Fruit fly (Drosophila melanogaster) whole organism, embryonic: ENCODE measurements around the gene wit.
A peak's percentile ranks its signal among the peaks of the same experiment; 100 is the strongest.

Source experiments
- Abd-B ChIP-seq: fragments of 200-800 bp; sonication (Bioruptor generic); optimal IDR thresholded peaks from 2 replicates; lab custom pipeline; 2018; ENCODE audit warnings: missing biosample characterization, mild to moderate bottlenecking, missing genetic modification characterization, moderate library complexity
- B-H2 ChIP-seq: fragments of 200-800 bp; sonication (Bioruptor generic); optimal IDR thresholded peaks from 2 replicates; lab custom pipeline; 2018; ENCODE audit warnings: missing biosample characterization, mild to moderate bottlenecking, missing genetic modification characterization
- CG10274 ChIP-seq: fragments of 200-800 bp; sonication (Bioruptor generic); optimal IDR thresholded peaks from 3 replicates; lab custom pipeline; 2017; ENCODE audit warnings: missing biosample characterization, mild to moderate bottlenecking, missing genetic modification characterization
- CG10462 ChIP-seq: fragments of 200-800 bp; sonication (Bioruptor generic); optimal IDR thresholded peaks from 2 replicates; lab custom pipeline; 2016; ENCODE audit warnings: missing biosample characterization, missing genetic modification characterization
- CG10543 ChIP-seq: fragments of 200-800 bp; sonication (Bioruptor generic); optimal IDR thresholded peaks from 3 replicates; lab custom pipeline; 2017; ENCODE audit warnings: missing biosample characterization, mild to moderate bottlenecking, missing genetic modification characterization, moderate library complexity
- CG10979 ChIP-seq: fragments of 200-800 bp; sonication (Bioruptor generic); optimal IDR thresholded peaks from 2 replicates; lab custom pipeline; 2018; ENCODE audit warnings: missing biosample characterization, mild to moderate bottlenecking, missing genetic modification characterization, moderate library complexity
- CG11093 ChIP-seq: fragments of 200-800 bp; sonication (Bioruptor generic); IDR thresholded peaks from 3 replicates; pipeline ENCODE4 v1.3.6; 2022; ENCODE audit warnings: missing biosample characterization, missing genetic modification characterization
- CG14014 ChIP-seq: fragments of 200-800 bp; sonication (Bioruptor generic); IDR thresholded peaks from 2 replicates; pipeline ENCODE4 v1.3.6; 2022; ENCODE audit warnings: missing biosample characterization, missing genetic modification characterization
- CG14860 ChIP-seq: fragments of 200-800 bp; sonication (Bioruptor generic); IDR thresholded peaks from 3 replicates; pipeline ENCODE4 v1.3.6; 2022; ENCODE audit warnings: missing biosample characterization, missing genetic modification characterization; ENCODE audit not compliant: partially characterized antibody
- CG2889 ChIP-seq: fragments of 200-800 bp; sonication (Bioruptor generic); IDR thresholded peaks from 3 replicates; pipeline ENCODE4 v1.3.6; 2022; ENCODE audit warnings: missing biosample characterization, missing genetic modification characterization
- CG31441 ChIP-seq: fragments of 200-800 bp; sonication (Bioruptor generic); IDR thresholded peaks from 2 replicates; pipeline ENCODE4 v1.3.6; 2022; ENCODE audit warnings: missing biosample characterization, missing genetic modification characterization
- CG3163 ChIP-seq: fragments of 200-800 bp; sonication (Bioruptor generic); optimal IDR thresholded peaks from 3 replicates; lab custom pipeline; 2016; ENCODE audit warnings: missing biosample characterization, missing genetic modification characterization
- CG5953 ChIP-seq: fragments of 200-800 bp; sonication (Bioruptor generic); IDR thresholded peaks from 2 replicates; pipeline ENCODE4 v1.3.6; 2022; ENCODE audit warnings: missing biosample characterization, missing genetic modification characterization
- CG6654 ChIP-seq: fragments of 200-800 bp; sonication (Bioruptor generic); optimal IDR thresholded peaks from 2 replicates; lab custom pipeline; 2017; ENCODE audit warnings: missing biosample characterization, mild to moderate bottlenecking, missing genetic modification characterization
- CG9727 ChIP-seq: fragments of 200-800 bp; sonication (Bioruptor generic); optimal IDR thresholded peaks from 3 replicates; lab custom pipeline; 2017; ENCODE audit warnings: missing biosample characterization, mild to moderate bottlenecking, missing genetic modification characterization
- CG9797 ChIP-seq: fragments of 200-800 bp; sonication (Bioruptor generic); optimal IDR thresholded peaks from 3 replicates; lab custom pipeline; 2018; ENCODE audit warnings: missing biosample characterization, mild to moderate bottlenecking, missing genetic modification characterization
- Camta ChIP-seq: fragments of 200-800 bp; sonication (Bioruptor generic); optimal IDR thresholded peaks from 2 replicates; lab custom pipeline; 2016; ENCODE audit warnings: missing biosample characterization, missing genetic modification characterization
- D19B ChIP-seq: fragments of 200-800 bp; sonication (Bioruptor generic); optimal IDR thresholded peaks from 2 replicates; lab custom pipeline; 2017; ENCODE audit warnings: missing biosample characterization, mild to moderate bottlenecking, missing genetic modification characterization
- Dek ChIP-seq: fragments of 200-800 bp; sonication (Bioruptor generic); optimal IDR thresholded peaks from 3 replicates; lab custom pipeline; 2019; ENCODE audit warnings: missing biosample characterization, mild to moderate bottlenecking, missing genetic modification characterization, moderate library complexity
- Dp ChIP-seq: fragments of 200-800 bp; sonication (Bioruptor generic); optimal IDR thresholded peaks from 2 replicates; lab custom pipeline; 2018; ENCODE audit warnings: missing biosample characterization, mild to moderate bottlenecking, missing genetic modification characterization, moderate library complexity
- Fer3 ChIP-seq: fragments of 200-800 bp; sonication (Bioruptor generic); optimal IDR thresholded peaks from 2 replicates; lab custom pipeline; 2018; ENCODE audit warnings: missing biosample characterization, mild to moderate bottlenecking, missing genetic modification characterization, moderate library complexity
- Hr39 ChIP-seq: fragments of >200 bp; optimal IDR thresholded peaks from 2 replicates; lab custom pipeline; 2017
- Lpt ChIP-seq: fragments of >200 bp; optimal IDR thresholded peaks from 2 replicates; lab custom pipeline; 2018; ENCODE audit warnings: missing biosample characterization, missing genetic modification characterization
- Neu2 ChIP-seq: fragments of 200-800 bp; sonication (Bioruptor generic); optimal IDR thresholded peaks from 3 replicates; lab custom pipeline; 2016; ENCODE audit warnings: missing biosample characterization, missing genetic modification characterization, borderline replicate concordance
- Sox102F ChIP-seq: fragments of 200-800 bp; sonication (Bioruptor generic); optimal IDR thresholded peaks from 2 replicates; lab custom pipeline; 2018; ENCODE audit warnings: missing biosample characterization, mild to moderate bottlenecking, missing genetic modification characterization, moderate library complexity
- Usf ChIP-seq: fragments of 200-800 bp; sonication (Bioruptor generic); optimal IDR thresholded peaks from 2 replicates; lab custom pipeline; 2017; ENCODE audit warnings: missing genotype, missing biosample characterization, missing genetic modification characterization
- ab ChIP-seq: fragments of 200-800 bp; sonication (Bioruptor generic); optimal IDR thresholded peaks from 2 replicates; lab custom pipeline; 2016; ENCODE audit warnings: missing biosample characterization, missing genetic modification characterization
- al ChIP-seq: fragments of 200-800 bp; sonication (Bioruptor generic); IDR thresholded peaks from 2 replicates; pipeline ENCODE4 v1.3.6; 2022; ENCODE audit warnings: missing biosample characterization, missing genetic modification characterization
- ara ChIP-seq: fragments of 200-800 bp; sonication (Bioruptor generic); IDR thresholded peaks from 2 replicates; pipeline ENCODE4 v1.3.6; 2022; ENCODE audit warnings: missing biosample characterization, missing genetic modification characterization
- btn ChIP-seq: fragments of 200-800 bp; sonication (Bioruptor generic); optimal IDR thresholded peaks from 2 replicates; lab custom pipeline; 2016; ENCODE audit warnings: missing biosample characterization, missing genetic modification characterization
- dpn ChIP-seq, 2 experiments: fragments of 200-800 bp; sonication (Bioruptor generic); optimal IDR thresholded peaks; 3 replicates each; lab custom pipeline; 2016; ENCODE audit warnings: missing biosample characterization in 2 of 2, missing genetic modification characterization in 2 of 2
- exex ChIP-seq: fragments of 200-800 bp; sonication (Bioruptor generic); optimal IDR thresholded peaks from 4 replicates; lab custom pipeline; 2018; ENCODE audit warnings: missing biosample characterization, mild to moderate bottlenecking, missing genetic modification characterization, moderate library complexity
- eyg ChIP-seq: fragments of 200-800 bp; sonication (Bioruptor generic); optimal IDR thresholded peaks from 3 replicates; lab custom pipeline; 2016; ENCODE audit warnings: missing biosample characterization, missing genetic modification characterization
- grau ChIP-seq: fragments of 200-800 bp; optimal IDR thresholded peaks from 3 replicates; lab custom pipeline; 2019; ENCODE audit warnings: missing biosample characterization, mild to moderate bottlenecking, missing genetic modification characterization, moderate library complexity
- grn ChIP-seq: fragments of 200-800 bp; sonication (Bioruptor generic); optimal IDR thresholded peaks from 3 replicates; lab custom pipeline; 2017; ENCODE audit warnings: missing biosample characterization, missing genetic modification characterization
- gsb-n ChIP-seq: fragments of 200-800 bp; sonication (Bioruptor generic); optimal IDR thresholded peaks from 3 replicates; lab custom pipeline; 2018; ENCODE audit warnings: missing biosample characterization, mild to moderate bottlenecking, missing genetic modification characterization
- gt ChIP-seq: fragments of 200-800 bp; sonication (Bioruptor generic); IDR thresholded peaks from 2 replicates; pipeline ENCODE4 v1.3.6; 2022; ENCODE audit warnings: missing biosample characterization, missing genetic modification characterization
- h ChIP-seq: fragments of >200 bp; optimal IDR thresholded peaks from 2 replicates; lab custom pipeline; 2017
- mirr ChIP-seq: fragments of 200-800 bp; sonication (Bioruptor generic); optimal IDR thresholded peaks from 3 replicates; lab custom pipeline; 2018; ENCODE audit warnings: missing biosample characterization, mild to moderate bottlenecking, missing genetic modification characterization
- nau ChIP-seq: fragments of 200-800 bp; sonication (Bioruptor generic); optimal IDR thresholded peaks from 3 replicates; lab custom pipeline; 2017; ENCODE audit warnings: missing biosample characterization, mild to moderate bottlenecking, missing genetic modification characterization, missing genetic modification reagents
- pros ChIP-seq: fragments of 200-800 bp; sonication (Bioruptor generic); optimal IDR thresholded peaks from 3 replicates; lab custom pipeline; 2019; ENCODE audit warnings: missing biosample characterization, mild to moderate bottlenecking, missing genetic modification characterization, moderate library complexity
- psq ChIP-seq: fragments of 200-800 bp; sonication (Bioruptor generic); optimal IDR thresholded peaks from 2 replicates; lab custom pipeline; 2017; ENCODE audit warnings: missing biosample characterization, missing genetic modification characterization
- ranshi ChIP-seq: fragments of 200-800 bp; sonication (Bioruptor generic); IDR thresholded peaks from 2 replicates; pipeline ENCODE4 v1.3.6; 2022; ENCODE audit warnings: missing biosample characterization, missing genetic modification characterization
- repo ChIP-seq: fragments of 200-800 bp; sonication (Bioruptor generic); optimal IDR thresholded peaks from 2 replicates; lab custom pipeline; 2016; ENCODE audit warnings: missing biosample characterization, missing genetic modification characterization
- scrt ChIP-seq: fragments of 200-800 bp; sonication (Bioruptor generic); optimal IDR thresholded peaks from 2 replicates; lab custom pipeline; 2018; ENCODE audit warnings: missing biosample characterization, mild to moderate bottlenecking, missing genetic modification characterization, moderate library complexity
- seq ChIP-seq: fragments of 200-800 bp; sonication (Bioruptor generic); IDR thresholded peaks from 2 replicates; pipeline ENCODE4 v1.3.6; 2022; ENCODE audit warnings: missing biosample characterization, missing genetic modification characterization
- tgo ChIP-seq: fragments of 200-800 bp; sonication (Bioruptor generic); IDR thresholded peaks from 3 replicates; pipeline ENCODE4 v1.3.6; 2022; ENCODE audit warnings: missing biosample characterization, missing genetic modification characterization
- toy ChIP-seq: fragments of 200-800 bp; sonication (Bioruptor generic); IDR thresholded peaks from 2 replicates; pipeline ENCODE4 v1.3.6; 2022; ENCODE audit warnings: missing biosample characterization, missing genetic modification characterization
- tup ChIP-seq: fragments of 200-800 bp; sonication (Bioruptor generic); optimal IDR thresholded peaks from 2 replicates; lab custom pipeline; 2016; ENCODE audit warnings: missing biosample characterization, mild to moderate bottlenecking, missing genetic modification characterization, moderate library complexity
- twi ChIP-seq: fragments of 200-800 bp; optimal IDR thresholded peaks from 2 replicates; lab custom pipeline; 2019; ENCODE audit warnings: missing biosample characterization, mild to moderate bottlenecking, missing genetic modification characterization, moderate library complexity
- zf30C ChIP-seq: fragments of 200-800 bp; sonication (Bioruptor generic); optimal IDR thresholded peaks from 3 replicates; lab custom pipeline; 2018; ENCODE audit warnings: missing biosample characterization, mild to moderate bottlenecking, missing genetic modification characterization

Gene wit

dm6 chr3L:4108844-4109494 lies 37.5 kb upstream of the wit start (continued):
- peak; percentile 31 for TF ChIP-seq CG10462
- TF ChIP-seq CG10979 (tag; lab: Kevin White, UChicago), result peak; percentile 84
- 0 out of 2 replicates have a peak, but pooled peaks have one; percentile 18 for TF ChIP-seq al (GFP tag; lab: Robert Waterston, UW)
- TF ChIP-seq repo (GFP tag; lab: Kevin White, UChicago), result peak; percentile 33
- peak; percentile 78 for TF ChIP-seq CG31441
- peak; percentile 54 for TF ChIP-seq nau (GFP tag; lab: Kevin White, UChicago)
- TF ChIP-seq mirr (GFP tag; lab: Kevin White, UChicago), result no peak
- no peak for TF ChIP-seq Lpt (GFP tag; lab: Kevin White, UChicago)
- TF ChIP-seq CG3163 (GFP tag; lab: Kevin White, UChicago), result no peak
- TF ChIP-seq CG14014 (GFP tag; lab: Robert Waterston, UW), result peak; percentile 44; the same call in 1 of the 2 replicates
- no peak for TF ChIP-seq grn (GFP tag; lab: Kevin White, UChicago)
- TF ChIP-seq Hr39 (lab: Kevin White, UChicago), result no peak
- peak; percentile 64 for TF ChIP-seq Dek
- peak; percentile 72 for TF ChIP-seq Usf
- TF ChIP-seq twi (tag; lab: Kevin White, UChicago), result peak; percentile 79
- peak; percentile 25 for TF ChIP-seq btn (GFP tag; lab: Kevin White, UChicago)
- TF ChIP-seq B-H2, result no peak
- TF ChIP-seq Sox102F (GFP tag; lab: Kevin White, UChicago), result peak; percentile 74
- TF ChIP-seq Neu2 (GFP tag; lab: Kevin White, UChicago), result no peak
- peak; percentile 56 for TF ChIP-seq Fer3
- no peak for TF ChIP-seq h
- no peak for TF ChIP-seq CG5953 (GFP tag; lab: Robert Waterston, UW)
- peak; percentile 78 for TF ChIP-seq Camta (GFP tag; lab: Kevin White, UChicago)
- no peak for TF ChIP-seq CG9797 (GFP tag; lab: Kevin White, UChicago)
- peak; percentile 60 for TF ChIP-seq D19B (GFP tag; lab: Kevin White, UChicago)
- peak; percentile 9 for TF ChIP-seq tup (GFP tag; lab: Kevin White, UChicago)
- TF ChIP-seq Abd-B (GFP tag; lab: Kevin White, UChicago), result peak; percentile 61
- peak; percentile 97 for TF ChIP-seq grau (tag; lab: Kevin White, UChicago)
- peak; percentile 61 for TF ChIP-seq CG6654 (GFP tag; lab: Kevin White, UChicago)
- no peak for TF ChIP-seq psq
- TF ChIP-seq exex, result peak; percentile 5
- no peak for TF ChIP-seq pros (GFP tag; lab: Kevin White, UChicago)
- TF ChIP-seq CG10543 (GFP tag; lab: Kevin White, UChicago), result peak; percentile 71
- TF ChIP-seq gsb-n, result peak; percentile 67
- TF ChIP-seq toy (GFP tag; lab: Robert Waterston, UW), result no peak
- no peak for TF ChIP-seq zf30C
- TF ChIP-seq seq (GFP tag; lab: Robert Waterston, UW), result 0 out of 2 replicates have a peak, but pooled peaks have one; percentile 30
- peak; percentile 80 for TF ChIP-seq CG9727
- peak; percentile 40 for TF ChIP-seq scrt (GFP tag; lab: Kevin White, UChicago)
- peak; percentile 68; the same call in 1 of the 3 replicates for TF ChIP-seq CG11093 (GFP tag; lab: Robert Waterston, UW)
- TF ChIP-seq CG10274 (GFP tag; lab: Kevin White, UChicago), result peak; percentile 69
- peak; percentile 60 for TF ChIP-seq eyg
- TF ChIP-seq ab (GFP tag; lab: Kevin White, UChicago), result peak; percentile 33
- no peak for TF ChIP-seq Dp (GFP tag; lab: Kevin White, UChicago)
- TF ChIP-seq gt, result no peak
- no peak for TF ChIP-seq CG14860 (GFP tag; lab: Robert Waterston, UW)
- TF ChIP-seq ranshi (GFP tag; lab: Robert Waterston, UW), result 0 out of 2 replicates have a peak, but pooled peaks have one; percentile 36
- TF ChIP-seq dpn (GFP tag; optimal IDR thresholded peaks at IDR 0.05; lab: Kevin White, UChicago), result peak; percentile 76 to 78
- TF ChIP-seq tgo (GFP tag; lab: Robert Waterston, UW), result peak; percentile 58
- TF ChIP-seq ara (GFP tag; lab: Robert Waterston, UW), result peak; percentile 64; the same call in 1 of the 2 replicates
- no peak for TF ChIP-seq CG2889
